Worm (Caenorhabditis elegans): Measurements from ENCODE around the gene set-30.

Gene set-30

DNA sequence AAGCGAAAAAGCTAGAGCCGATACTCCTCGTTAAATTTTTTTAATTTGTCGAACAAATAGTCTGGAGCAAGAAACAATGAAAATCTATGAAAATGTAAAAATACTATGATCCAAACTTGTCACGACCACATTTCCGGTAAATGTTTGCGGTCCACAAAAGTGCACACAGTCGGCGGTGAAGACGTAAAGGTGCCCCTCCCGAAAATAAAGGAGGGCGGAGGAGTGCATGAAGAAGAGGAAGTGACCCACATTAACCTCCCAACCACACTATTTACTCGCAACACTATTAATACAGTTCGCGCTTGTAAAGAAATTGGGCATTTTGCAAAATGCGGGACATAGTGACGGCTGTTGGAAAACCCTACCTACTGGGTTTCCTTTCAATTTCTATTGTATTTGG lies 41.0 kb downstream of the set-30 start:
- TF ChIP-seq nfya-1 (tag; optimal IDR thresholded peaks at IDR 0.05; ENCODE audit: insufficient read depth) (no peak), nhr-25 (tag; optimal IDR thresholded peaks at IDR 0.05) (no peak), nhr-67 (tag; optimal IDR thresholded peaks at IDR 0.05) (no peak)

DNA sequence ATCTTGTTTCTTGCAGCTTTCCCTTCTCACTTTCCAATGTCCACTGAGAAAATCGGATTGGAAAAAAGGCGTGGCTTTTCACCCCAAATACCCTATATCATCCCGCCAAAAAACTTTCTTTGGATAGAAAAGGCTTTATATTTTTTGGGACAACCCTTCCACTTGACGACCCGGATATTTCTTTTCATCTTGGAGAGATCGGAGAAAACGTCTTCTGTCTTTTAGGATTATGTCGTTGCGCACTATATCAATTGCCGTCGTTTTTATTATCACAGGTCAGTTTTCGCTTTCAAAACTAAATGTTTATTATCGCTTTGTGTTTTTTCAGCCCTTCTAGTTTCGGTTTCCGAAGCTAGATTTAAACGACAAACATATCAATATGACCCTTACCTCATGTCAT lies 44.8 kb downstream of the set-30 start, which contains the start of gene Y64H9A.2:
Gene Y64H9A.2, plus strand, starts transcription at position 90 of the 400 bp plus-strand sequence.
- TF ChIP-seq fos-1 (tag; optimal IDR thresholded peaks at IDR 0.05): no peak
- peak; percentile 45 for TF ChIP-seq nhr-23 (tag; optimal IDR thresholded peaks at IDR 0.05)
